Worm (Caenorhabditis elegans) whole organism, L2 larva: ENCODE measurements around the gene cisd-3.2.
A peak's percentile ranks its signal among the peaks of the same experiment; 100 is the strongest.

Experiments used
- C34F6.9 ChIP-seq: fragments of 150-350 bp; optimal IDR thresholded peaks from 2 replicates; lab custom pipeline; 2014; ENCODE audit warnings: missing biosample characterization, missing genetic modification characterization
- R02D3.7 ChIP-seq: fragments of 150-350 bp; optimal IDR thresholded peaks from 2 replicates; lab custom pipeline; 2014; ENCODE audit warnings: missing biosample characterization, missing genetic modification characterization
- Y55F3AM.14 ChIP-seq: fragments of 200-800 bp; sonication (Bioruptor generic); optimal IDR thresholded peaks from 2 replicates; lab custom pipeline; 2018; ENCODE audit warnings: mild to moderate bottlenecking, missing genetic modification characterization, missing compliant biosample characterization
- ZK546.5 ChIP-seq: sonication (generic microtip); optimal IDR thresholded peaks from 2 replicates; lab custom pipeline; 2017; ENCODE audit warnings: missing biosample characterization, missing genetic modification characterization
- aly-2 ChIP-seq: fragments of 150-350 bp; optimal IDR thresholded peaks from 2 replicates; lab custom pipeline; 2014; ENCODE audit warnings: missing biosample characterization, missing genetic modification characterization
- blmp-1 ChIP-seq: sonication (generic microtip); optimal IDR thresholded peaks from 2 replicates; lab custom pipeline; 2017; ENCODE audit warnings: missing genetic modification characterization, mild to moderate bottlenecking, missing compliant biosample characterization, antibody characterized with exemption, moderate library complexity; ENCODE audit not compliant: insufficient read depth
- crh-2 ChIP-seq: sonication (generic microtip); optimal IDR thresholded peaks from 2 replicates; lab custom pipeline; 2017; ENCODE audit warnings: missing biosample characterization, missing genetic modification characterization
- egl-27 ChIP-seq: sonication (generic microtip); optimal IDR thresholded peaks from 3 replicates; lab custom pipeline; 2017; ENCODE audit warnings: missing biosample characterization, missing genetic modification reagents, missing genetic modification characterization
- elt-1 ChIP-seq: fragments of 150-350 bp; optimal IDR thresholded peaks from 2 replicates; lab custom pipeline; 2014; ENCODE audit warnings: missing biosample characterization, missing genetic modification characterization
- fos-1 ChIP-seq: fragments of 150-350 bp; optimal IDR thresholded peaks from 2 replicates; lab custom pipeline; 2014; ENCODE audit warnings: missing biosample characterization, missing genetic modification characterization
- gmeb-1 ChIP-seq: fragments of 150-350 bp; optimal IDR thresholded peaks from 2 replicates; lab custom pipeline; 2014; ENCODE audit warnings: missing biosample characterization, missing genetic modification characterization
- lin-11 ChIP-seq: fragments of 150-350 bp; sonication (generic microtip); optimal IDR thresholded peaks from 2 replicates; lab custom pipeline; 2014; ENCODE audit warnings: missing biosample characterization, missing genetic modification characterization, inconsistent platforms, mixed read lengths
- lin-13 ChIP-seq: fragments of 150-350 bp; optimal IDR thresholded peaks from 2 replicates; lab custom pipeline; 2014; ENCODE audit warnings: missing biosample characterization, missing genetic modification reagents, missing genetic modification characterization
- lin-39 ChIP-seq: fragments of 150-350 bp; optimal IDR thresholded peaks from 2 replicates; lab custom pipeline; 2014; ENCODE audit warnings: missing biosample characterization, missing genetic modification reagents, missing genetic modification characterization
- lsy-2 ChIP-seq, 2 experiments: fragments of 150-350 bp in 1 of 2; sonication (generic microtip) in 1 of 2; optimal IDR thresholded peaks; 2 replicates each; lab custom pipeline; 2014 to 2017; ENCODE audit warnings: missing biosample characterization in 2 of 2, missing genetic modification characterization in 2 of 2
- mab-5 ChIP-seq: fragments of 150-350 bp; optimal IDR thresholded peaks from 2 replicates; lab custom pipeline; 2014; ENCODE audit warnings: missing biosample characterization, missing genetic modification characterization
- mbf-1 ChIP-seq: sonication (generic microtip); optimal IDR thresholded peaks from 2 replicates; lab custom pipeline; 2017; ENCODE audit warnings: missing biosample characterization, missing genetic modification characterization
- mdl-1 ChIP-seq, 2 experiments: fragments of 150-350 bp in 1 of 2; sonication (generic microtip) in 1 of 2; optimal IDR thresholded peaks; 2 replicates each; lab custom pipeline; 2017; ENCODE audit warnings: missing biosample characterization in 2 of 2, missing genetic modification characterization in 2 of 2
- nhr-10 ChIP-seq: sonication (generic microtip); optimal IDR thresholded peaks from 2 replicates; lab custom pipeline; 2017; ENCODE audit warnings: missing biosample characterization, missing genetic modification characterization
- nhr-11 ChIP-seq: fragments of 150-350 bp; optimal IDR thresholded peaks from 2 replicates; lab custom pipeline; 2014; ENCODE audit warnings: missing biosample characterization, missing genetic modification characterization
- nhr-12 ChIP-seq: fragments of 150-350 bp; optimal IDR thresholded peaks from 2 replicates; lab custom pipeline; 2014; ENCODE audit warnings: missing biosample characterization, missing genetic modification characterization
- nhr-129 ChIP-seq: fragments of 150-350 bp; optimal IDR thresholded peaks from 2 replicates; lab custom pipeline; 2014; ENCODE audit warnings: missing biosample characterization, missing genetic modification characterization
- nhr-21 ChIP-seq: fragments of 150-350 bp; optimal IDR thresholded peaks from 2 replicates; lab custom pipeline; 2014; ENCODE audit warnings: missing biosample characterization, missing genetic modification characterization
- nhr-237 ChIP-seq: fragments of 150-350 bp; optimal IDR thresholded peaks from 2 replicates; lab custom pipeline; 2014; ENCODE audit warnings: missing biosample characterization, missing genetic modification characterization
- nhr-25 ChIP-seq: fragments of 150-350 bp; sonication (generic microtip); optimal IDR thresholded peaks from 3 replicates; lab custom pipeline; 2014; ENCODE audit warnings: missing biosample characterization, missing genetic modification characterization
- nhr-6 ChIP-seq: fragments of 150-350 bp; optimal IDR thresholded peaks from 2 replicates; lab custom pipeline; 2014; ENCODE audit warnings: missing biosample characterization, missing genetic modification characterization
- peb-1 ChIP-seq: fragments of 150-350 bp; optimal IDR thresholded peaks from 2 replicates; lab custom pipeline; 2014; ENCODE audit warnings: missing biosample characterization, missing genetic modification characterization
- sem-4 ChIP-seq: fragments of 150-350 bp; optimal IDR thresholded peaks from 2 replicates; lab custom pipeline; 2014; ENCODE audit warnings: missing biosample characterization, missing genetic modification reagents, missing genetic modification characterization
- sma-3 ChIP-seq: sonication (generic microtip); optimal IDR thresholded peaks from 2 replicates; lab custom pipeline; 2016; ENCODE audit warnings: missing genetic modification reagents, missing genetic modification characterization, missing compliant biosample characterization
- sma-9 ChIP-seq, 2 experiments: fragments of 150-350 bp in 1 of 2; sonication (generic microtip) in 1 of 2; optimal IDR thresholded peaks; 2 replicates each; lab custom pipeline; 2014 to 2016; ENCODE audit warnings: missing genetic modification characterization in 2 of 2, mild to moderate bottlenecking in 1 of 2, missing biosample characterization in 1 of 2, missing compliant biosample characterization in 1 of 2, missing genetic modification reagents in 1 of 2, moderate library complexity in 1 of 2
- snpc-4 ChIP-seq: fragments of 150-350 bp; optimal IDR thresholded peaks from 2 replicates; lab custom pipeline; 2014; ENCODE audit warnings: missing biosample characterization, missing genetic modification characterization
- unc-39 ChIP-seq: fragments of 150-350 bp; optimal IDR thresholded peaks from 2 replicates; lab custom pipeline; 2014; ENCODE audit warnings: missing biosample characterization, missing genetic modification characterization
- unc-55 ChIP-seq: fragments of 150-350 bp; sonication (generic microtip); optimal IDR thresholded peaks from 3 replicates; lab custom pipeline; 2014; ENCODE audit warnings: missing biosample characterization, missing genetic modification reagents, missing genetic modification characterization
- unc-62 ChIP-seq: fragments of 150-350 bp; optimal IDR thresholded peaks from 2 replicates; lab custom pipeline; 2014; ENCODE audit warnings: missing biosample characterization, missing genetic modification reagents, missing genetic modification characterization
- zag-1 ChIP-seq: fragments of 150-350 bp; optimal IDR thresholded peaks from 2 replicates; lab custom pipeline; 2014; ENCODE audit warnings: missing biosample characterization, missing genetic modification characterization
- ztf-1 ChIP-seq: fragments of 200-800 bp; sonication (Bioruptor generic); conservative IDR thresholded peaks from 2 replicates; pipeline ENCODE4 v1.3.6; 2022; ENCODE audit warnings: missing genetic modification characterization, missing compliant biosample characterization
- ztf-4 ChIP-seq: fragments of 150-350 bp; optimal IDR thresholded peaks from 2 replicates; lab custom pipeline; 2014; ENCODE audit warnings: missing biosample characterization, missing genetic modification characterization

cisd-3.2 gene

DNA sequence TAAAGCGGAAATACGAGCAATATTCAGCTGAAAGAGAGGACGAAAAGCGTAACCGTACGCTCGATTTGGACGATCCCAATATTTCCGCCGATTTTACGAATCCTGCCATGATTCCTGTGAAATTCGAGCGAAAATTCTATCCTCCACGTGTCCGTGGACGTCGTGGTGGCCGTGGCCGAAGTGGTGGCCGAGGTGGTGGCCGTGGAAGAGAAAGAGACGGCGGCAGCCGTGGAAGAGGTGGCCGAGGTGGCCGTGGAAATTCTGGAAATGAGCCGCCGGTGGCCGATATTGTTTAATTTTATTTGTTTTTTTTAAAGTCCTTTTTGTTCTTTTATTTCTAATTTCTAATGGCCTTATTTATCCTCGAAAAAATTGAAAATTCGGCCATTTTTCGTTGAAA lies 32.0 kb upstream of the cisd-3.2 start:
- TF ChIP-seq Y55F3AM.14 = no peak

DNA sequence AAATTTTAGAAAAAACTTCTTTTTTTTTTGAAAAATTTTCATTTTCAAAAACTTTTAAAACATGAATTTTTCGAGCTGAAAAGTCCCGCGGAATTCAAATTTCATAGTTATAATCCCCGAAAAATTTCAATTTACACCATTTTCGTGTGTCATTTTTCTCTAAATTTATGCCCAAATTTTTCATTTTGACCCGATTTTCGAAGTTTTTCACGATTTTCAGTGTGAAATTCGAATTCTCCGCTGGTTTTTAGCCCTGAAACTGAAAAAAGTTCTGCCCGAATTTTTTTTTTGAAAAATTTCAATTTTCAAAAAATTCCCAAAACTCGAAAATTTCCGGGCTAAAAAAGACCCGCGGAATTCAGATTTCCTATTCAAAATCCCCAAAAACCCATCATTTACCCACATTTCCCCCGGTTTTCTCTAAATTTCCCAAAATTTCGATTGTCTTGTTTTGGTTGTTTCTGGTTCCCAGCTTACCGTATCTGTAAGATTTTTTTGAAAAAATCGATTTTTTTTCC lies 31.5 kb upstream of the cisd-3.2 start:
- TF ChIP-seq fos-1 (no peak), unc-62 (GFP tag; lab: Kevin White, UChicago) (no peak), zag-1 (no peak), Y55F3AM.14 (no peak), lin-13 (no peak), lin-39 (no peak), mab-5 (tag; lab: Kevin White, UChicago) (no peak), unc-39 (tag; lab: Kevin White, UChicago) (no peak)

DNA sequence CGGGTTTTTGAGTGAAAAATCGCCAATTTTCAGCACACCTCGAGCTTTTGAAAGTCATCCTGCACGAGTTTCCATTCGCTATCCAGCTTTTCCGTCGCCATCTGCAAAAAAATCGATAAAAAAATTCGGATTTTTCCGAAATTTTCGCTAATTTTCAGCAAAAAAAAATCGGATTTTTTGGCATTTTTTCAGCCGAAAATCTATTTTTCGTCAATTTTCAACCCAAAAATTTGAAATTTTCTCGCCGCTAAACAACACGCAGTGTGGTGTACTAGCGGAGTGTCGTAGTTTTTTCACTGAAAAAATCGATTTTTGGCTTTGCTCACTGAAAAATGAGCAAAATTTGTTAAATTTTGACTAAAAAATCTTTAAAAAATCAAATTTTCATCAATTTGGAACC lies 22.4 kb upstream of the cisd-3.2 start, which contains the start of gene tmem-120:
TSS of gene tmem-120 (minus strand) at position 101 of the 400 bp plus-strand sequence.
- TF ChIP-seq snpc-4 (no peak), unc-55 (no peak), mdl-1 (tag; optimal IDR thresholded peaks at IDR 0.05; lab: Kevin White, UChicago) (no peak), R02D3.7 (tag; lab: Kevin White, UChicago) (no peak)

DNA sequence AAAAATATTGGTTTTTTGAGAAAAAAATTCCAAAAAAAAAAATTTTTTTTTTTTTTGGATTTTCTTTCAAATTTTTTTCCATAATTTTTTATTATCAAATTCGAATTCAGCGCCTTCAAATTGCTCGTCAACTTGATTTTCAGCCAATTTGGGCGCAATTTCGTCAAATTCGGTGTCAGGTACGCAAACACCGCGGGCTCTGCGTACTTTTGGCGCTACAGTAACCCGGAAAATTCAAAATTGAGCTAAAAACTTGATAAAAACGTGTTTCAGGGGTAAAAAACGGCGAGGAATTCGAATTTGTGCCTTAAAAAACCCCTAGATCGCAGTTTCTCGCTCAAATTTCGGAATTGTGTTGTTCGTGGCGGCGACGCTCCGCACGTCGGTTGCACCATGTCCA lies 20.4 kb upstream of the cisd-3.2 start:
- peak in 1 of 2 experiments; percentile 74 for TF ChIP-seq lsy-2 (tag; optimal IDR thresholded peaks at IDR 0.05; lab: Kevin White, UChicago)
- TF ChIP-seq lin-13 = peak; percentile 66
- no peak for TF ChIP-seq nhr-12
- no peak for TF ChIP-seq nhr-21 (tag; lab: Kevin White, UChicago)
- TF ChIP-seq, all 48 proteins: peak for 2

DNA sequence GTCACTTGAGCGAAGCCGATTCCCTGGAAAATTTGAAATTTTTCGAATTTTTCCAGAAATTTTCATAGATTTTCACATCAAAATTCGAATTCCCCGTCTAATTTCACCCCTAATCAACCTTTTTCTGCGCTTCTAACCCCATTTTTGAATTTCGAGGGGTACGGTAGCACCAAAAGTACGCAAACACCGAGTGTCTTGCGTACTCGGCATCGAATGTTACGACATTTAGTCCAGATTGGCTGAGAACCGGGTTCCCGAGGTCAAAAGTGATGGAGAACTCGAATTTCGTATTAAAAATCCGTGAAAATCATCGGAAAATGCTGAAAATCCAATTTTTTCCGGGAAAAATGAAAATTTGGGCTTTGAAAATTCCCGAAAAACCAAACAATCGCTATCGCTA lies 11.9 kb upstream of the cisd-3.2 start:
- no peak for TF ChIP-seq ZK546.5 (tag; lab: Kevin White, UChicago)
- no peak for TF ChIP-seq mab-5 (tag; lab: Kevin White, UChicago)
- no peak for TF ChIP-seq nhr-10 (tag; lab: Kevin White, UChicago)
- TF ChIP-seq sem-4 = no peak
- TF ChIP-seq zag-1 = no peak
- no peak for TF ChIP-seq sma-3 (GFP tag; lab: Kevin White, UChicago)
- TF ChIP-seq unc-55 = no peak
- no peak for TF ChIP-seq lsy-2 (tag; optimal IDR thresholded peaks at IDR 0.05; lab: Kevin White, UChicago)
- no peak for TF ChIP-seq nhr-21 (tag; lab: Kevin White, UChicago)
- TF ChIP-seq unc-62 (GFP tag; lab: Kevin White, UChicago) = no peak
- TF ChIP-seq mbf-1 (tag; lab: Kevin White, UChicago) = no peak
- no peak for TF ChIP-seq ztf-4
- no peak for TF ChIP-seq mdl-1 (tag; optimal IDR thresholded peaks at IDR 0.05; lab: Kevin White, UChicago)
- no peak for TF ChIP-seq peb-1 (tag; lab: Kevin White, UChicago)

DNA sequence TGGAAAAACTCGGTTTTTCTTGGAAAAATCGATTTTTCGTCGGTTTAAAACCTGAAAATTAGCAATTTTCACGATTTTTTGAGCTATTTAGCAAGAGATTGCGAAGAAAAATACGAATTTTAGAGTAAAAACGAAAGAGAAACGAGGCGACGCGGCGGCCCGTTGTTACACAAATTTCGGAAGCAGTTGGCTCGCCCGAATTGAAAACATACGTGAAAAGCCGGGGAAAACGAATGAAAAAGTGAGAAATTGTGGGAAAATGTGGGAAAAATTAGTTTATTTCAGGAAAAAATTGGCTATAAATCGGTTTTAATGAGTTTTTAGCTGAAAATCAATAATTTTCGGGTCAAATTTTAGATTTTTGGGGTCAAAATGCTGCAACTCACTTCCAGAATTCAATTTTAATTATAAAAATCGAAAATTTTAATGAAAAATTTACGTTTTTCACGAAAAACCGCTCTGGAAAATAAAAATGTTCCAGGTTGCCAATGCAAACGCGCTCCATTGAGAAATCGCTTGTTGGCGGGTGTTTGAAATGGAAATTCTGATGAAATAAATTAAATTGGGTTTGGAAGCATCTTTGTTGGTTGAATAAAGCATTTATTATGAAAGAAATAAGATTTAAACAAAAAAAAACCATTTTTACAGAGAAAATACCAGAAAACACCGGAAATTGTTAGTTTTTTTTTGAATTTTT lies 7.4 kb upstream of the cisd-3.2 start, which contains the start of gene snf-6:
TSS of gene snf-6 (minus strand) at position 51 of the 697 bp plus-strand sequence.
- peak; percentile 66 for TF ChIP-seq unc-55
- TF ChIP-seq sem-4 = peak; percentile 16
- peak; percentile 38 for TF ChIP-seq C34F6.9 (tag; lab: Kevin White, UChicago)
- peak; percentile 47 to 62 for TF ChIP-seq lsy-2 (tag; optimal IDR thresholded peaks at IDR 0.05; lab: Kevin White, UChicago)
- peak; percentile 92 for TF ChIP-seq gmeb-1 (tag; lab: Kevin White, UChicago)
- TF ChIP-seq mdl-1 (tag; optimal IDR thresholded peaks at IDR 0.05; lab: Kevin White, UChicago) = no peak
- TF ChIP-seq crh-2 (tag; lab: Kevin White, UChicago) = peak; percentile 27
- TF ChIP-seq nhr-21 (tag; lab: Kevin White, UChicago) = no peak
- peak; percentile 12 for TF ChIP-seq fos-1
- peak; percentile 33 for TF ChIP-seq sma-3 (GFP tag; lab: Kevin White, UChicago)
- TF ChIP-seq mbf-1 (tag; lab: Kevin White, UChicago) = no peak
- peak; percentile 45 for TF ChIP-seq lin-13
- no peak for TF ChIP-seq egl-27 (tag; lab: Kevin White, UChicago)
- TF ChIP-seq nhr-25 (tag; lab: Kevin White, UChicago) = peak; percentile 15
- TF ChIP-seq ztf-1 = no peak

DNA sequence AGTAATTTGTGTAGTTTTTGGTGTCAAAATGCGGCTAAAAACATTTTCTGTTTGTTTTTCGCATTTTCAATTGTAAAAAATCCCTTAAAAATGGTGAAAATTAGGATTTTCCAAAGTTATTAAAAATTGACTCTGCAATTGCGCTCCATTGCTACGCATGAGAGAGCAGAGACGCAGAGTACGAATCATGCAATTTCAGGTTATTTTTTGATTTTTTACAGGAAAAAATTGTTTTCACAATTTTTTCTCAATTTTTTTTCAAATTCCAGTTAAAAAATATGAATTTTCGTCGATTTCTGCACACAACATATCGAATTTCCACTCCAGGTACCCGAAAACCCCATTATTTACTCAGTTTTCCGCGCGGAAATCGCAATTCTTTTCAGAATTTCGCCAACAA lies 6.7 kb upstream of the cisd-3.2 start, which contains the start of gene mtg-1:
TSS of gene mtg-1 (plus strand) at position 160 of the 400 bp plus-strand sequence.
- TF ChIP-seq ZK546.5 (tag; lab: Kevin White, UChicago) (no peak), unc-39 (tag; lab: Kevin White, UChicago) (no peak), lin-39 (no peak), peb-1 (tag; lab: Kevin White, UChicago) (no peak), blmp-1 (no peak), nhr-237 (no peak), lsy-2 (tag; optimal IDR thresholded peaks at IDR 0.05; lab: Kevin White, UChicago) (peak in 1 of 2 experiments; percentile 50), nhr-6 (tag; lab: Kevin White, UChicago) (no peak), crh-2 (tag; lab: Kevin White, UChicago) (no peak), egl-27 (tag; lab: Kevin White, UChicago) (no peak), nhr-129 (tag; lab: Kevin White, UChicago) (peak; percentile 8), elt-1 (tag; lab: Kevin White, UChicago) (no peak), nhr-10 (tag; lab: Kevin White, UChicago) (no peak), nhr-11 (tag; lab: Kevin White, UChicago) (no peak), aly-2 (tag; lab: Kevin White, UChicago) (no peak), mbf-1 (tag; lab: Kevin White, UChicago) (no peak), lin-11 (tag; lab: Kevin White, UChicago) (no peak), sma-9 (GFP tag; optimal IDR thresholded peaks at IDR 0.05; lab: Kevin White, UChicago) (no peak), sma-9 (tag; optimal IDR thresholded peaks at IDR 0.05; lab: Kevin White, UChicago) (no peak), ztf-1 (no peak)
